Worm (Caenorhabditis elegans): Measurements from ENCODE around the gene srg-67.
A peak's percentile ranks its signal among the peaks of the same experiment; 100 is the strongest.

The srg-67 gene

ce11 chrV:5504807-5505442 is 42.1 kb upstream of the srg-67 start, which contains the start of the genes dnj-19 and nhr-47 (continued):
- peak; percentile 92 for TF ChIP-seq egl-13 (tag; optimal IDR thresholded peaks at IDR 0.05)
- TF ChIP-seq C34B4.2 (tag; optimal IDR thresholded peaks at IDR 0.05), result no peak
- peak; percentile 36 for TF ChIP-seq fkh-4 (tag; optimal IDR thresholded peaks at IDR 0.05; ENCODE audit: borderline replicate concordance)
- TF ChIP-seq unc-30 (tag; optimal IDR thresholded peaks at IDR 0.05), result no peak
- no peak for TF ChIP-seq tlp-1 (tag; optimal IDR thresholded peaks at IDR 0.05)
- TF ChIP-seq lin-15B (tag; optimal IDR thresholded peaks at IDR 0.05), result peak; percentile 77
- no peak for TF ChIP-seq nhr-47 (tag; optimal IDR thresholded peaks at IDR 0.05)
- TF ChIP-seq irx-1 (tag; optimal IDR thresholded peaks at IDR 0.05), result peak; percentile 88
- TF ChIP-seq mep-1 (tag; optimal IDR thresholded peaks at IDR 0.05), result peak; percentile 94
- TF ChIP-seq hlh-17 (GFP tag; optimal IDR thresholded peaks at IDR 0.05; ENCODE audit: borderline replicate concordance), result no peak
- peak; percentile 94 for TF ChIP-seq rnt-1 (tag; optimal IDR thresholded peaks at IDR 0.05)
- peak; percentile 89 for TF ChIP-seq nhr-85 (tag)
- TF ChIP-seq snu-23 (GFP tag; optimal IDR thresholded peaks at IDR 0.05), result peak; percentile 95
- peak; percentile 82 for TF ChIP-seq nhr-11 (tag; optimal IDR thresholded peaks at IDR 0.05)
- TF ChIP-seq unc-98 (GFP tag; IDR thresholded peaks at IDR 0.05), result peak; percentile 17; the same call in 1 of the 2 replicates
- peak; percentile 22 for TF ChIP-seq pag-3 (tag; optimal IDR thresholded peaks at IDR 0.05; ENCODE audit: borderline replicate concordance, insufficient read depth)
- peak; percentile 83 for TF ChIP-seq lin-39 (tag; optimal IDR thresholded peaks at IDR 0.05)
- TF ChIP-seq nhr-71 (tag; optimal IDR thresholded peaks at IDR 0.05), result peak; percentile 96
- peak; percentile 87 to 90 for TF ChIP-seq lin-35 (GFP tag; optimal IDR thresholded peaks at IDR 0.05)
- TF ChIP-seq lin-14 (GFP tag; optimal IDR thresholded peaks at IDR 0.05), result peak; percentile 93
- peak; percentile 79 for TF ChIP-seq snpc-4 (tag; optimal IDR thresholded peaks at IDR 0.05)
- peak; percentile 82 for TF ChIP-seq nhr-77 (tag; optimal IDR thresholded peaks at IDR 0.05)
- TF ChIP-seq mdl-1 (tag; optimal IDR thresholded peaks at IDR 0.05), result peak in 1 of 2 experiments; percentile 86
- TF ChIP-seq nhr-20 (tag; optimal IDR thresholded peaks at IDR 0.05), result peak; percentile 96
- TF ChIP-seq aha-1 (tag; optimal IDR thresholded peaks at IDR 0.05), result peak; percentile 51
- TF ChIP-seq zag-1 (tag; optimal IDR thresholded peaks at IDR 0.05), result no peak
- TF ChIP-seq ets-5 (GFP tag; IDR thresholded peaks at IDR 0.05), result no peak
- peak; percentile 28 for TF ChIP-seq C04F5.9 (tag; optimal IDR thresholded peaks at IDR 0.05)

ce11 chrV:5504295-5504694 is 41.5 kb upstream of the srg-67 start:
- TF ChIP-seq hlh-17 (GFP tag; optimal IDR thresholded peaks at IDR 0.05; ENCODE audit: borderline replicate concordance) (no peak), nhr-11 (tag; optimal IDR thresholded peaks at IDR 0.05) (no peak), ets-5 (GFP tag; IDR thresholded peaks at IDR 0.05) (0 out of 2 replicates have a peak, but pooled peaks have one; percentile 41), elt-3 (tag; optimal IDR thresholded peaks at IDR 0.05) (no peak), ces-1 (GFP tag; optimal IDR thresholded peaks at IDR 0.05) (no peak), sptf-1 (tag; optimal IDR thresholded peaks at IDR 0.05) (no peak), sup-37 (GFP tag; optimal IDR thresholded peaks at IDR 0.05) (no peak), F16B12.6 (tag; optimal IDR thresholded peaks at IDR 0.05) (no peak)

- TF ChIP-seq lin-35 (GFP tag; optimal IDR thresholded peaks at IDR 0.05), result peak in 1 of 2 experiments; percentile 5
- peak; percentile 38 for TF ChIP-seq ama-1 (optimal IDR thresholded peaks at IDR 0.05)
- no peak for TF ChIP-seq vab-15 (tag; optimal IDR thresholded peaks at IDR 0.05)
Observed at ce11 chrV:5502701-5503100, 39.9 kb upstream of the srg-67 start.

ce11 chrV:5499475-5499874 is 36.7 kb upstream of the srg-67 start:
- no peak for TF ChIP-seq tbx-2 (tag; optimal IDR thresholded peaks at IDR 0.05)

Data from whole organism, L1 larva.